Fruit fly (Drosophila melanogaster) whole organism, embryonic: ENCODE measurements around the gene CG6005.

Experiments
- Aef1 ChIP-seq: fragments of 200-800 bp; sonication (Bioruptor generic); IDR thresholded peaks from 3 replicates; pipeline ENCODE4 v1.3.6; 2022; ENCODE audit warnings: missing biosample characterization, missing genetic modification characterization
- CG10147 ChIP-seq: fragments of 200-800 bp; sonication (Bioruptor generic); optimal IDR thresholded peaks from 2 replicates; lab custom pipeline; 2019; ENCODE audit warnings: missing biosample characterization, mild to moderate bottlenecking, missing genetic modification characterization, moderate library complexity
- CG10209 ChIP-seq: fragments of 200-800 bp; sonication (Bioruptor generic); optimal IDR thresholded peaks from 3 replicates; lab custom pipeline; 2017; ENCODE audit warnings: missing biosample characterization, mild to moderate bottlenecking, missing genetic modification characterization, missing genetic modification reagents
- CG15514 ChIP-seq: fragments of 200-800 bp; sonication (Bioruptor generic); optimal IDR thresholded peaks from 3 replicates; lab custom pipeline; 2017; ENCODE audit warnings: missing biosample characterization, missing genetic modification characterization, mild to moderate bottlenecking, moderate library complexity, missing genetic modification reagents
- CG1832 ChIP-seq: fragments of 200-800 bp; sonication (Bioruptor generic); optimal IDR thresholded peaks from 2 replicates; lab custom pipeline; 2017; ENCODE audit warnings: missing biosample characterization, mild to moderate bottlenecking, missing genetic modification characterization, inconsistent platforms
- CG18764 ChIP-seq: fragments of 200-800 bp; sonication (Bioruptor generic); optimal IDR thresholded peaks from 3 replicates; lab custom pipeline; 2016; ENCODE audit warnings: missing biosample characterization, missing genetic modification characterization
- CG2199 ChIP-seq: fragments of 200-800 bp; sonication (Bioruptor generic); IDR thresholded peaks from 3 replicates; pipeline ENCODE4 v1.3.6; 2022; ENCODE audit warnings: missing biosample characterization, missing genetic modification characterization
- CG30403 ChIP-seq: fragments of 200-800 bp; sonication (Bioruptor generic); optimal IDR thresholded peaks from 3 replicates; lab custom pipeline; 2016; ENCODE audit warnings: missing biosample characterization, missing genetic modification characterization
- CG31365 ChIP-seq: fragments of 200-800 bp; sonication (Bioruptor generic); optimal IDR thresholded peaks from 2 replicates; lab custom pipeline; 2018; ENCODE audit warnings: missing biosample characterization, mild to moderate bottlenecking, missing genetic modification characterization
- CG31441 ChIP-seq: fragments of 200-800 bp; sonication (Bioruptor generic); IDR thresholded peaks from 2 replicates; pipeline ENCODE4 v1.3.6; 2022; ENCODE audit warnings: missing biosample characterization, missing genetic modification characterization
- CG3163 ChIP-seq: fragments of 200-800 bp; sonication (Bioruptor generic); optimal IDR thresholded peaks from 3 replicates; lab custom pipeline; 2016; ENCODE audit warnings: missing biosample characterization, missing genetic modification characterization
- CG32772 ChIP-seq: fragments of 200-800 bp; sonication (Bioruptor generic); IDR thresholded peaks from 2 replicates; pipeline ENCODE4 v1.3.6; 2022; ENCODE audit warnings: missing biosample characterization, missing genetic modification characterization
- CG33557 ChIP-seq: fragments of 200-800 bp; sonication (Bioruptor generic); optimal IDR thresholded peaks from 2 replicates; lab custom pipeline; 2019; ENCODE audit warnings: missing biosample characterization, mild to moderate bottlenecking, missing genetic modification characterization, moderate library complexity
- CG3995 ChIP-seq: fragments of 200-800 bp; sonication (Bioruptor generic); optimal IDR thresholded peaks from 3 replicates; lab custom pipeline; 2016; ENCODE audit warnings: missing biosample characterization, missing genetic modification characterization
- CG43689 ChIP-seq: fragments of 200-800 bp; sonication (Bioruptor generic); IDR thresholded peaks from 2 replicates; pipeline ENCODE4 v1.3.6; 2022; ENCODE audit warnings: missing biosample characterization, missing genetic modification characterization
- CG4404 ChIP-seq: fragments of 200-800 bp; sonication (Bioruptor generic); IDR thresholded peaks from 2 replicates; pipeline ENCODE4 v1.3.6; 2022; ENCODE audit warnings: missing biosample characterization, missing genetic modification characterization
- CG6175 ChIP-seq: fragments of 200-800 bp; sonication (Bioruptor generic); IDR thresholded peaks from 3 replicates; pipeline ENCODE4 v1.3.6; 2022; ENCODE audit warnings: missing biosample characterization, missing genetic modification characterization
- CG7357 ChIP-seq: fragments of 200-800 bp; sonication (Bioruptor generic); IDR thresholded peaks from 3 replicates; pipeline ENCODE4 v1.3.6; 2022; ENCODE audit warnings: missing biosample characterization, missing genetic modification characterization
- CG8924 ChIP-seq: fragments of 200-800 bp; optimal IDR thresholded peaks from 3 replicates; lab custom pipeline; 2019; ENCODE audit warnings: missing biosample characterization, mild to moderate bottlenecking, missing genetic modification characterization, moderate library complexity
- Camta ChIP-seq: fragments of 200-800 bp; sonication (Bioruptor generic); optimal IDR thresholded peaks from 2 replicates; lab custom pipeline; 2016; ENCODE audit warnings: missing biosample characterization, missing genetic modification characterization
- D ChIP-seq, 2 experiments: fragments of 200-800 bp in 1 of 2; fragments of >200 bp in 1 of 2; sonication (Bioruptor generic) in 1 of 2; optimal IDR thresholded peaks; 2 replicates in 1 of 2; 3 replicates in 1 of 2; lab custom pipeline; 2017; ENCODE audit warnings: mild to moderate bottlenecking in 1 of 2, missing biosample characterization in 1 of 2, missing genetic modification characterization in 1 of 2, missing genetic modification reagents in 1 of 2
- Doc2 ChIP-seq: fragments of 200-800 bp; sonication (Bioruptor generic); IDR thresholded peaks from 2 replicates; pipeline ENCODE4 v1.3.6; 2022; ENCODE audit warnings: missing biosample characterization, missing genetic modification characterization
- ERR ChIP-seq: fragments of 200-800 bp; sonication (Bioruptor generic); optimal IDR thresholded peaks from 2 replicates; lab custom pipeline; 2016; ENCODE audit warnings: missing biosample characterization, missing genetic modification characterization
- Eip74EF ChIP-seq, 2 experiments: fragments of 200-800 bp in 1 of 2; fragments of >200 bp in 1 of 2; sonication (Bioruptor generic) in 1 of 2; optimal IDR thresholded peaks; 2 replicates each; lab custom pipeline; 2017 to 2019; ENCODE audit warnings: missing biosample characterization in 2 of 2, missing genetic modification characterization in 2 of 2, mild to moderate bottlenecking in 1 of 2, moderate library complexity in 1 of 2
- HmgZ ChIP-seq: fragments of 200-800 bp; sonication (Bioruptor generic); optimal IDR thresholded peaks from 2 replicates; lab custom pipeline; 2018; ENCODE audit warnings: missing biosample characterization, mild to moderate bottlenecking, missing genetic modification characterization
- Hsf ChIP-seq: fragments of 200-800 bp; sonication (Bioruptor generic); optimal IDR thresholded peaks from 3 replicates; lab custom pipeline; 2016; ENCODE audit warnings: missing biosample characterization, missing genetic modification characterization
- Max ChIP-seq: fragments of 200-800 bp; sonication (Bioruptor generic); optimal IDR thresholded peaks from 2 replicates; lab custom pipeline; 2016; ENCODE audit warnings: missing biosample characterization, mild to moderate bottlenecking, missing genetic modification characterization
- Ptx1 ChIP-seq: fragments of 200-800 bp; sonication (Bioruptor generic); IDR thresholded peaks from 2 replicates; pipeline ENCODE4 v1.3.6; 2022; ENCODE audit warnings: missing biosample characterization, missing genetic modification characterization
- Sox102F ChIP-seq: fragments of 200-800 bp; sonication (Bioruptor generic); optimal IDR thresholded peaks from 2 replicates; lab custom pipeline; 2018; ENCODE audit warnings: missing biosample characterization, mild to moderate bottlenecking, missing genetic modification characterization, moderate library complexity
- Trl ChIP-seq, 3 experiments: fragments of >200 bp in 2 of 3; fragments of 200-800 bp in 1 of 3; sonication (Bioruptor generic) in 1 of 3; optimal IDR thresholded peaks; 2 replicates in 1 of 3; 3 replicates in 2 of 3; lab custom pipeline; 2016 to 2017; ENCODE audit warnings: missing biosample characterization in 1 of 3, missing genetic modification characterization in 1 of 3
- bsh ChIP-seq, 2 experiments: fragments of 200-800 bp; sonication (Bioruptor generic); optimal IDR thresholded peaks; 2 replicates each; lab custom pipeline; 2017 to 2018; ENCODE audit warnings: mild to moderate bottlenecking in 2 of 2, missing biosample characterization in 2 of 2, missing genetic modification characterization in 2 of 2, moderate library complexity in 1 of 2
- croc ChIP-seq: fragments of 200-800 bp; sonication (Bioruptor generic); conservative IDR thresholded peaks from 3 replicates; pipeline ENCODE4 v1.3.6; 2022; ENCODE audit warnings: missing biosample characterization, missing genetic modification characterization
- fd64A ChIP-seq: fragments of 200-800 bp; sonication (Bioruptor generic); optimal IDR thresholded peaks from 3 replicates; lab custom pipeline; 2018; ENCODE audit warnings: missing biosample characterization, mild to moderate bottlenecking, missing genetic modification characterization
- fru ChIP-seq: fragments of >200 bp; optimal IDR thresholded peaks from 2 replicates; lab custom pipeline; 2017
- gsb ChIP-seq: fragments of 200-800 bp; sonication (Bioruptor generic); IDR thresholded peaks from 2 replicates; pipeline ENCODE4 v1.3.6; 2022; ENCODE audit warnings: missing biosample characterization, missing genetic modification characterization
- gsb-n ChIP-seq: fragments of 200-800 bp; sonication (Bioruptor generic); optimal IDR thresholded peaks from 3 replicates; lab custom pipeline; 2018; ENCODE audit warnings: missing biosample characterization, mild to moderate bottlenecking, missing genetic modification characterization
- lbe ChIP-seq: fragments of 200-800 bp; sonication (Bioruptor generic); optimal IDR thresholded peaks from 2 replicates; lab custom pipeline; 2016; ENCODE audit warnings: missing biosample characterization, mild to moderate bottlenecking, missing genetic modification characterization
- nerfin-2 ChIP-seq: fragments of 200-800 bp; sonication (Bioruptor generic); IDR thresholded peaks from 2 replicates; pipeline ENCODE4 v1.3.6; 2022; ENCODE audit warnings: missing biosample characterization, missing genetic modification characterization; ENCODE audit not compliant: partially characterized antibody
- nom ChIP-seq: fragments of 200-800 bp; sonication (Bioruptor generic); optimal IDR thresholded peaks from 2 replicates; lab custom pipeline; 2017; ENCODE audit warnings: missing biosample characterization, missing genetic modification characterization, mild to moderate bottlenecking, moderate library complexity, missing genetic modification reagents
- pros ChIP-seq: fragments of 200-800 bp; sonication (Bioruptor generic); optimal IDR thresholded peaks from 3 replicates; lab custom pipeline; 2019; ENCODE audit warnings: missing biosample characterization, mild to moderate bottlenecking, missing genetic modification characterization, moderate library complexity
- psq ChIP-seq: fragments of 200-800 bp; sonication (Bioruptor generic); optimal IDR thresholded peaks from 2 replicates; lab custom pipeline; 2017; ENCODE audit warnings: missing biosample characterization, missing genetic modification characterization
- run ChIP-seq: fragments of 200-800 bp; sonication (Bioruptor generic); optimal IDR thresholded peaks from 3 replicates; lab custom pipeline; 2018; ENCODE audit warnings: missing biosample characterization, mild to moderate bottlenecking, missing genetic modification characterization
- salm ChIP-seq: fragments of 200-800 bp; sonication (Bioruptor generic); optimal IDR thresholded peaks from 2 replicates; lab custom pipeline; 2018; ENCODE audit warnings: missing biosample characterization, mild to moderate bottlenecking, missing genetic modification characterization
- seq ChIP-seq: fragments of 200-800 bp; sonication (Bioruptor generic); IDR thresholded peaks from 2 replicates; pipeline ENCODE4 v1.3.6; 2022; ENCODE audit warnings: missing biosample characterization, missing genetic modification characterization
- tap ChIP-seq: fragments of 200-800 bp; optimal IDR thresholded peaks from 3 replicates; lab custom pipeline; 2019; ENCODE audit warnings: missing biosample characterization, mild to moderate bottlenecking, missing genetic modification characterization, moderate library complexity
- tgo ChIP-seq: fragments of 200-800 bp; sonication (Bioruptor generic); IDR thresholded peaks from 3 replicates; pipeline ENCODE4 v1.3.6; 2022; ENCODE audit warnings: missing biosample characterization, missing genetic modification characterization
- unpg ChIP-seq: fragments of 200-800 bp; sonication (Bioruptor generic); optimal IDR thresholded peaks from 3 replicates; lab custom pipeline; 2018; ENCODE audit warnings: missing biosample characterization, mild to moderate bottlenecking, missing genetic modification characterization, moderate library complexity
- z ChIP-seq: fragments of 200-800 bp; sonication (Bioruptor generic); IDR thresholded peaks from 3 replicates; pipeline ENCODE4 v1.3.6; 2022; ENCODE audit warnings: missing biosample characterization, missing genetic modification characterization

Gene CG6005

dm6 chr3R:18997388-18998287 lies 26.2 kb downstream of the CG6005 start (continued):
- TF ChIP-seq Trl (optimal IDR thresholded peaks at IDR 0.05; lab: Kevin White, UChicago), result no peak
- TF ChIP-seq Trl (GFP tag; optimal IDR thresholded peaks at IDR 0.05; lab: Kevin White, UChicago), result peak; percentile 25
- peak; percentile 84; the same call in 2 of the 3 replicates for TF ChIP-seq CG2199 (GFP tag; lab: Robert Waterston, UW)
- peak; percentile 26 for TF ChIP-seq tap (tag; lab: Kevin White, UChicago)
- no peak for TF ChIP-seq CG32772 (GFP tag; lab: Robert Waterston, UW)
- TF ChIP-seq CG43689 (GFP tag; lab: Robert Waterston, UW), result no peak
- TF ChIP-seq nerfin-2 (GFP tag; lab: Robert Waterston, UW), result no peak
- no peak for TF ChIP-seq CG10147
- no peak for TF ChIP-seq Camta (GFP tag; lab: Kevin White, UChicago)
- no peak for TF ChIP-seq Max (GFP tag; lab: Kevin White, UChicago)
- peak; percentile 25 for TF ChIP-seq CG18764
- TF ChIP-seq HmgZ (tag; lab: Kevin White, UChicago), result peak; percentile 72
- peak; percentile 92 for TF ChIP-seq salm (tag; lab: Kevin White, UChicago)
- peak in 1 of 2 experiments; percentile 90 for TF ChIP-seq bsh (GFP tag; optimal IDR thresholded peaks at IDR 0.05; lab: Kevin White, UChicago)
- TF ChIP-seq Doc2, result no peak
- TF ChIP-seq Sox102F, result peak; percentile 78
- peak; percentile 78 for TF ChIP-seq unpg
- no peak for TF ChIP-seq Ptx1 (GFP tag; lab: Robert Waterston, UW)
- TF ChIP-seq z (GFP tag; lab: Robert Waterston, UW), result no peak
- TF ChIP-seq fd64A, result peak; percentile 90
- peak; percentile 86 for TF ChIP-seq gsb-n (tag; lab: Kevin White, UChicago)
- TF ChIP-seq CG8924 (tag; lab: Kevin White, UChicago), result peak; percentile 67
- TF ChIP-seq ERR (GFP tag; lab: Kevin White, UChicago), result no peak
- no peak for TF ChIP-seq CG7357 (GFP tag; lab: Robert Waterston, UW)
- TF ChIP-seq nom (GFP tag; lab: Kevin White, UChicago), result no peak
- no peak for TF ChIP-seq D (optimal IDR thresholded peaks at IDR 0.05; lab: Kevin White, UChicago)
- TF ChIP-seq D (GFP tag; optimal IDR thresholded peaks at IDR 0.05; lab: Kevin White, UChicago), result peak; percentile 79
- TF ChIP-seq CG1832 (GFP tag; lab: Kevin White, UChicago), result no peak
- TF ChIP-seq Eip74EF (GFP tag; optimal IDR thresholded peaks at IDR 0.05; lab: Kevin White, UChicago), result peak in 1 of 2 experiments; percentile 69
- peak; percentile 64 for TF ChIP-seq run (tag; lab: Kevin White, UChicago)
- TF ChIP-seq CG3163 (GFP tag; lab: Kevin White, UChicago), result peak; percentile 53
- no peak for TF ChIP-seq CG3995 (GFP tag; lab: Kevin White, UChicago)
- peak; percentile 58 for TF ChIP-seq CG31365 (tag; lab: Kevin White, UChicago)
- no peak for TF ChIP-seq CG30403
- no peak for TF ChIP-seq fru (lab: Kevin White, UChicago)
- no peak for TF ChIP-seq lbe (GFP tag; lab: Kevin White, UChicago)
- peak; percentile 75 for TF ChIP-seq psq (GFP tag; lab: Kevin White, UChicago)
- TF ChIP-seq CG15514, result no peak
- no peak for TF ChIP-seq Aef1 (GFP tag; lab: Robert Waterston, UW)
- TF ChIP-seq tgo (GFP tag; lab: Robert Waterston, UW), result no peak
- TF ChIP-seq CG4404, result no peak
- peak; percentile 61; the same call in 1 of the 2 replicates for TF ChIP-seq seq (GFP tag; lab: Robert Waterston, UW)
- TF ChIP-seq CG33557 (GFP tag; lab: Kevin White, UChicago), result peak; percentile 97
- TF ChIP-seq pros (GFP tag; lab: Kevin White, UChicago), result no peak
- TF ChIP-seq CG31441 (GFP tag; lab: Robert Waterston, UW), result peak; percentile 74
- TF ChIP-seq gsb (GFP tag; lab: Robert Waterston, UW), result no peak
- no peak; the same call in 2 of the 3 replicates for TF ChIP-seq croc (GFP tag; lab: Robert Waterston, UW)
- TF ChIP-seq Hsf (GFP tag; lab: Kevin White, UChicago), result peak; percentile 53
- no peak for TF ChIP-seq CG6175 (GFP tag; lab: Robert Waterston, UW)
- TF ChIP-seq CG10209 (GFP tag; lab: Kevin White, UChicago), result peak; percentile 91
